Worm (Caenorhabditis elegans): ENCODE measurements around the gene srw-41.

- TF ChIP-seq nhr-237 (tag; optimal IDR thresholded peaks at IDR 0.05) (no peak), nhr-76 (tag; optimal IDR thresholded peaks at IDR 0.05) (no peak), elt-3 (tag; optimal IDR thresholded peaks at IDR 0.05) (no peak), hlh-1 (tag; optimal IDR thresholded peaks at IDR 0.05) (no peak), bed-3 (GFP tag; optimal IDR thresholded peaks at IDR 0.05) (no peak), sem-2 (GFP tag; optimal IDR thresholded peaks at IDR 0.05) (no peak)
Observed at ce11 chrV:16735518-16735917, 38.2 kb downstream of the srw-41 start, which contains the start of the genes clec-38 and clec-34.

Data from whole organism, mixed stage, embryonic.